Fruit fly (Drosophila melanogaster) whole organism, pupa: ENCODE measurements around the gene Uros2.
A peak's percentile ranks its signal among the peaks of the same experiment; 100 is the strongest.

ENCODE experiments used
- CG13204 ChIP-seq: fragments of 200-800 bp; sonication (Bioruptor generic); optimal IDR thresholded peaks from 2 replicates; lab custom pipeline; 2018; ENCODE audit warnings: missing biosample characterization, mild to moderate bottlenecking, missing genetic modification characterization, moderate library complexity
- CG15710 ChIP-seq: fragments of 200-800 bp; sonication (Bioruptor generic); optimal IDR thresholded peaks from 2 replicates; lab custom pipeline; 2018; ENCODE audit warnings: missing biosample characterization, mild to moderate bottlenecking, missing genetic modification characterization, moderate library complexity
- CG32121 ChIP-seq: fragments of 200-800 bp; sonication (Bioruptor generic); IDR thresholded peaks from 2 replicates; pipeline ENCODE4 v1.3.6; 2022; ENCODE audit warnings: missing biosample characterization, missing genetic modification characterization
- CG34367 ChIP-seq: fragments of 200-800 bp; sonication (Bioruptor generic); optimal IDR thresholded peaks from 2 replicates; lab custom pipeline; 2018; ENCODE audit warnings: missing biosample characterization, mild to moderate bottlenecking, missing genetic modification characterization
- CG4496 ChIP-seq: fragments of 200-800 bp; sonication (Bioruptor generic); IDR thresholded peaks from 3 replicates; pipeline ENCODE4 v1.3.6; 2022; ENCODE audit warnings: missing biosample characterization, missing genetic modification characterization
- CG8159 ChIP-seq: fragments of 200-800 bp; sonication (Bioruptor generic); optimal IDR thresholded peaks from 3 replicates; lab custom pipeline; 2018; ENCODE audit warnings: missing biosample characterization, mild to moderate bottlenecking, missing genetic modification characterization, moderate library complexity
- Pif1A ChIP-seq: fragments of 200-800 bp; sonication (Bioruptor generic); optimal IDR thresholded peaks from 3 replicates; lab custom pipeline; 2016; ENCODE audit warnings: missing biosample characterization, missing genetic modification characterization
- Snoo ChIP-seq: fragments of 200-800 bp; sonication (Bioruptor generic); optimal IDR thresholded peaks from 3 replicates; lab custom pipeline; 2017; ENCODE audit warnings: missing biosample characterization, mild to moderate bottlenecking, missing genetic modification characterization, inconsistent platforms
- gl ChIP-seq: fragments of 200-800 bp; sonication (Bioruptor generic); optimal IDR thresholded peaks from 2 replicates; lab custom pipeline; 2018; ENCODE audit warnings: missing biosample characterization, mild to moderate bottlenecking, missing genetic modification characterization

- TF ChIP-seq CG15710 (tag; lab: Kevin White, UChicago) (no peak), CG32121 (GFP tag; lab: Robert Waterston, UW) (no peak), gl (tag; lab: Kevin White, UChicago) (no peak), Pif1A (GFP tag; lab: Kevin White, UChicago) (no peak), Snoo (tag; lab: Kevin White, UChicago) (no peak), CG4496 (GFP tag; lab: Robert Waterston, UW) (no peak), CG8159 (tag; lab: Kevin White, UChicago) (no peak), CG34367 (no peak), CG13204 (GFP tag; lab: Kevin White, UChicago) (peak; percentile 33)
Measured at dm6 chr3R:15810369-15810768, 22.0 kb downstream of the Uros2 start.
